Fruit fly (Drosophila melanogaster) whole organism, embryonic: Measurements from ENCODE around the gene Cdc14.

Experiments
- CG10366 ChIP-seq: fragments of 200-800 bp; sonication (Bioruptor generic); IDR thresholded peaks from 2 replicates; pipeline ENCODE4 v1.3.6; 2022; ENCODE audit warnings: missing biosample characterization, missing genetic modification characterization
- CG11085 ChIP-seq: fragments of 200-800 bp; sonication (Bioruptor generic); IDR thresholded peaks from 2 replicates; pipeline ENCODE4 v1.3.6; 2022; ENCODE audit warnings: missing biosample characterization, missing genetic modification characterization
- CG11504 ChIP-seq: fragments of 200-800 bp; sonication (Bioruptor generic); optimal IDR thresholded peaks from 3 replicates; lab custom pipeline; 2019; ENCODE audit warnings: missing biosample characterization, mild to moderate bottlenecking, missing genetic modification characterization, moderate library complexity
- CG12659 ChIP-seq: fragments of 200-800 bp; sonication (Bioruptor generic); optimal IDR thresholded peaks from 3 replicates; lab custom pipeline; 2017; ENCODE audit warnings: mild to moderate bottlenecking, missing biosample characterization, missing genetic modification reagents, missing genetic modification characterization
- CG12744 ChIP-seq: fragments of 200-800 bp; sonication (Bioruptor generic); optimal IDR thresholded peaks from 2 replicates; lab custom pipeline; 2016; ENCODE audit warnings: missing biosample characterization, missing genetic modification characterization
- CG12769 ChIP-seq: fragments of 200-800 bp; sonication (Bioruptor generic); optimal IDR thresholded peaks from 2 replicates; lab custom pipeline; 2019; ENCODE audit warnings: missing biosample characterization, mild to moderate bottlenecking, missing genetic modification characterization, moderate library complexity
- CG13296 ChIP-seq: fragments of 200-800 bp; sonication (Bioruptor generic); optimal IDR thresholded peaks from 3 replicates; lab custom pipeline; 2018; ENCODE audit warnings: missing biosample characterization, mild to moderate bottlenecking, missing genetic modification characterization
- CG14710 ChIP-seq: fragments of 200-800 bp; sonication (Bioruptor generic); optimal IDR thresholded peaks from 3 replicates; lab custom pipeline; 2019; ENCODE audit warnings: missing biosample characterization, mild to moderate bottlenecking, missing genetic modification characterization, moderate library complexity
- CG14860 ChIP-seq: fragments of 200-800 bp; sonication (Bioruptor generic); IDR thresholded peaks from 3 replicates; pipeline ENCODE4 v1.3.6; 2022; ENCODE audit warnings: missing biosample characterization, missing genetic modification characterization; ENCODE audit not compliant: partially characterized antibody
- CG15073 ChIP-seq: fragments of 200-800 bp; sonication (Bioruptor generic); optimal IDR thresholded peaks from 2 replicates; lab custom pipeline; 2016; ENCODE audit warnings: missing biosample characterization, missing genetic modification characterization
- CG15269 ChIP-seq: fragments of 200-800 bp; sonication (Bioruptor generic); optimal IDR thresholded peaks from 2 replicates; lab custom pipeline; 2018; ENCODE audit warnings: missing biosample characterization, mild to moderate bottlenecking, missing genetic modification characterization, moderate library complexity
- CG1603 ChIP-seq: fragments of 200-800 bp; sonication (Bioruptor generic); optimal IDR thresholded peaks from 2 replicates; lab custom pipeline; 2019; ENCODE audit warnings: missing biosample characterization, mild to moderate bottlenecking, missing genetic modification characterization, moderate library complexity
- CG17186 ChIP-seq: fragments of 200-800 bp; sonication (Bioruptor generic); optimal IDR thresholded peaks from 3 replicates; lab custom pipeline; 2017; ENCODE audit warnings: missing biosample characterization, missing genetic modification reagents, missing genetic modification characterization
- CG17829 ChIP-seq: fragments of 200-800 bp; optimal IDR thresholded peaks from 2 replicates; lab custom pipeline; 2019; ENCODE audit warnings: missing biosample characterization, mild to moderate bottlenecking, missing genetic modification characterization, moderate library complexity
- CG1792 ChIP-seq: fragments of 200-800 bp; sonication (Bioruptor generic); optimal IDR thresholded peaks from 2 replicates; lab custom pipeline; 2016; ENCODE audit warnings: missing biosample characterization, missing genetic modification characterization
- CG2129 ChIP-seq: fragments of 200-800 bp; sonication (Bioruptor generic); IDR thresholded peaks from 2 replicates; pipeline ENCODE4 v1.3.6; 2022; ENCODE audit warnings: missing biosample characterization, missing genetic modification characterization; ENCODE audit not compliant: partially characterized antibody
- CG3065 ChIP-seq: fragments of 200-800 bp; sonication (Bioruptor generic); optimal IDR thresholded peaks from 2 replicates; lab custom pipeline; 2016; ENCODE audit warnings: missing biosample characterization, missing genetic modification characterization
- CG32772 ChIP-seq: fragments of 200-800 bp; sonication (Bioruptor generic); IDR thresholded peaks from 2 replicates; pipeline ENCODE4 v1.3.6; 2022; ENCODE audit warnings: missing biosample characterization, missing genetic modification characterization
- CG3281 ChIP-seq: fragments of 200-800 bp; sonication (Bioruptor generic); optimal IDR thresholded peaks from 3 replicates; lab custom pipeline; 2017; ENCODE audit warnings: missing biosample characterization, mild to moderate bottlenecking, missing genetic modification characterization
- CG34376 ChIP-seq: fragments of 200-800 bp; sonication (Bioruptor generic); optimal IDR thresholded peaks from 2 replicates; lab custom pipeline; 2018; ENCODE audit warnings: missing biosample characterization, mild to moderate bottlenecking, missing genetic modification characterization
- CG4282 ChIP-seq: fragments of 200-800 bp; sonication (Bioruptor generic); optimal IDR thresholded peaks from 2 replicates; lab custom pipeline; 2016; ENCODE audit warnings: missing biosample characterization, missing genetic modification characterization
- CG4707 ChIP-seq: fragments of 200-800 bp; sonication (Bioruptor generic); optimal IDR thresholded peaks from 2 replicates; lab custom pipeline; 2018; ENCODE audit warnings: missing biosample characterization, mild to moderate bottlenecking, missing genetic modification characterization, moderate library complexity
- CG4854 ChIP-seq: fragments of 200-800 bp; sonication (Bioruptor generic); optimal IDR thresholded peaks from 2 replicates; lab custom pipeline; 2016; ENCODE audit warnings: missing biosample characterization, missing genetic modification characterization, inconsistent platforms
- CG6683 ChIP-seq: fragments of 200-800 bp; sonication (Bioruptor generic); optimal IDR thresholded peaks from 2 replicates; lab custom pipeline; 2017; ENCODE audit warnings: missing biosample characterization, mild to moderate bottlenecking, missing genetic modification characterization, missing genetic modification reagents
- CG6689 ChIP-seq: fragments of 200-800 bp; sonication (Bioruptor generic); IDR thresholded peaks from 2 replicates; pipeline ENCODE4 v1.3.6; 2022; ENCODE audit warnings: missing biosample characterization, missing genetic modification characterization
- CG9215 ChIP-seq: fragments of 200-800 bp; sonication (Bioruptor generic); IDR thresholded peaks from 2 replicates; pipeline ENCODE4 v1.3.6; 2022; ENCODE audit warnings: missing biosample characterization, missing genetic modification characterization
- CG9609 ChIP-seq: fragments of 200-800 bp; sonication (Bioruptor generic); optimal IDR thresholded peaks from 3 replicates; lab custom pipeline; 2016; ENCODE audit warnings: missing biosample characterization, missing genetic modification characterization
- Drgx ChIP-seq: fragments of 200-800 bp; sonication (Bioruptor generic); IDR thresholded peaks from 2 replicates; pipeline ENCODE4 v1.3.6; 2022; ENCODE audit warnings: missing biosample characterization, missing genetic modification characterization
- HLH4C ChIP-seq: fragments of 200-800 bp; sonication (Bioruptor generic); IDR thresholded peaks from 3 replicates; pipeline ENCODE4 v1.3.6; 2022; ENCODE audit warnings: missing biosample characterization, missing genetic modification characterization; ENCODE audit not compliant: partially characterized antibody
- Hmx ChIP-seq: fragments of 200-800 bp; sonication (Bioruptor generic); optimal IDR thresholded peaks from 2 replicates; lab custom pipeline; 2016; ENCODE audit warnings: missing biosample characterization, missing genetic modification characterization
- Hr3 ChIP-seq: fragments of 200-800 bp; sonication (Bioruptor generic); optimal IDR thresholded peaks from 3 replicates; lab custom pipeline; 2016; ENCODE audit warnings: missing biosample characterization, missing genetic modification characterization
- Hr78 ChIP-seq, 2 experiments: fragments of 200-800 bp in 1 of 2; fragments of >200 bp in 1 of 2; sonication (Bioruptor generic) in 1 of 2; optimal IDR thresholded peaks; 2 replicates each; lab custom pipeline; 2017 to 2019; ENCODE audit warnings: missing biosample characterization in 2 of 2, missing genetic modification characterization in 2 of 2, mild to moderate bottlenecking in 1 of 2, moderate library complexity in 1 of 2
- MESR4 ChIP-seq: fragments of 200-800 bp; sonication (Bioruptor generic); optimal IDR thresholded peaks from 2 replicates; lab custom pipeline; 2018; ENCODE audit warnings: missing biosample characterization, mild to moderate bottlenecking, missing genetic modification characterization, moderate library complexity
- Max ChIP-seq: fragments of 200-800 bp; sonication (Bioruptor generic); optimal IDR thresholded peaks from 2 replicates; lab custom pipeline; 2016; ENCODE audit warnings: missing biosample characterization, mild to moderate bottlenecking, missing genetic modification characterization
- NFAT ChIP-seq: fragments of 200-800 bp; sonication (Bioruptor generic); IDR thresholded peaks from 2 replicates; pipeline ENCODE4 v1.3.6; 2022; ENCODE audit warnings: missing biosample characterization, missing genetic modification characterization
- Sin3A ChIP-seq: fragments of >200 bp; optimal IDR thresholded peaks from 2 replicates; lab custom pipeline; 2018
- abd-A ChIP-seq: fragments of 200-800 bp; sonication (Bioruptor generic); optimal IDR thresholded peaks from 3 replicates; lab custom pipeline; 2019; ENCODE audit warnings: missing biosample characterization, mild to moderate bottlenecking, missing genetic modification characterization, moderate library complexity
- bab2 ChIP-seq: fragments of 200-800 bp; sonication (Bioruptor generic); optimal IDR thresholded peaks from 2 replicates; lab custom pipeline; 2016; ENCODE audit warnings: missing biosample characterization, missing genetic modification characterization
- corto ChIP-seq: fragments of 200-800 bp; sonication (Bioruptor generic); optimal IDR thresholded peaks from 2 replicates; lab custom pipeline; 2016; ENCODE audit warnings: missing biosample characterization, mild to moderate bottlenecking, missing genetic modification characterization, moderate library complexity
- fd96Cb ChIP-seq: fragments of 200-800 bp; sonication (Bioruptor generic); optimal IDR thresholded peaks from 2 replicates; lab custom pipeline; 2018; ENCODE audit warnings: missing biosample characterization, mild to moderate bottlenecking, missing genetic modification characterization, moderate library complexity
- her ChIP-seq: fragments of 200-800 bp; sonication (Bioruptor generic); optimal IDR thresholded peaks from 2 replicates; lab custom pipeline; 2016; ENCODE audit warnings: missing biosample characterization, missing genetic modification characterization
- klu ChIP-seq: fragments of 200-800 bp; sonication (Bioruptor generic); IDR thresholded peaks from 2 replicates; pipeline ENCODE4 v1.3.6; 2022; ENCODE audit warnings: missing biosample characterization, missing genetic modification characterization
- lilli ChIP-seq: fragments of 200-800 bp; sonication (Bioruptor generic); optimal IDR thresholded peaks from 3 replicates; lab custom pipeline; 2016; ENCODE audit warnings: missing biosample characterization, missing genetic modification characterization
- nmo ChIP-seq: fragments of 200-800 bp; sonication (Bioruptor generic); optimal IDR thresholded peaks from 2 replicates; lab custom pipeline; 2018; ENCODE audit warnings: missing biosample characterization, mild to moderate bottlenecking, missing genetic modification characterization, moderate library complexity
- pan ChIP-seq, 4 experiments: fragments of >200 bp in 3 of 4; fragments of 200-800 bp in 1 of 4; sonication (Bioruptor generic) in 1 of 4; optimal IDR thresholded peaks in 3 of 4; IDR thresholded peaks in 1 of 4; 2 replicates each; pipeline versions ENCODE4 v1.3.6 to Lab custom; 2017 to 2022; ENCODE audit warnings: missing biosample characterization in 2 of 4, missing genetic modification characterization in 2 of 4, mixed read lengths in 1 of 4
- psq ChIP-seq: fragments of 200-800 bp; sonication (Bioruptor generic); optimal IDR thresholded peaks from 2 replicates; lab custom pipeline; 2017; ENCODE audit warnings: missing biosample characterization, missing genetic modification characterization
- schlank ChIP-seq: fragments of 200-800 bp; sonication (Bioruptor generic); optimal IDR thresholded peaks from 2 replicates; lab custom pipeline; 2018; ENCODE audit warnings: missing biosample characterization, mild to moderate bottlenecking, missing genetic modification characterization
- shn ChIP-seq: fragments of 200-800 bp; sonication (Bioruptor generic); optimal IDR thresholded peaks from 3 replicates; lab custom pipeline; 2016; ENCODE audit warnings: missing biosample characterization, missing genetic modification characterization
- tin ChIP-seq: fragments of 200-800 bp; sonication (Bioruptor generic); optimal IDR thresholded peaks from 3 replicates; lab custom pipeline; 2016; ENCODE audit warnings: missing biosample characterization, missing genetic modification characterization
- zen2 ChIP-seq: fragments of 200-800 bp; sonication (Bioruptor generic); IDR thresholded peaks from 3 replicates; pipeline ENCODE4 v1.3.6; 2022; ENCODE audit warnings: missing biosample characterization, missing genetic modification characterization; ENCODE audit not compliant: partially characterized antibody

The Cdc14 gene

dm6 chr2L:7756835-7757234 is 53.7 kb downstream of the Cdc14 start (continued):
- TF ChIP-seq CG10366 (0 out of 2 replicates have a peak, but pooled peaks have one; percentile 12), CG12744 (GFP tag; lab: Kevin White, UChicago) (no peak), Max (no peak), CG14860 (no peak), CG34376 (GFP tag; lab: Kevin White, UChicago) (no peak), CG15269 (peak; percentile 30), Hr78 (GFP tag; optimal IDR thresholded peaks at IDR 0.05; lab: Kevin White, UChicago) (no peak), shn (GFP tag; lab: Kevin White, UChicago) (no peak), NFAT (GFP tag; lab: Robert Waterston, UW) (no peak), CG6683 (GFP tag; lab: Kevin White, UChicago) (no peak), bab2 (GFP tag; lab: Kevin White, UChicago) (no peak), corto (no peak), nmo (GFP tag; lab: Kevin White, UChicago) (no peak), CG4282 (GFP tag; lab: Kevin White, UChicago) (no peak), CG1603 (tag; lab: Kevin White, UChicago) (no peak), zen2 (GFP tag; lab: Robert Waterston, UW) (no peak), CG1792 (no peak), Hr3 (GFP tag; lab: Kevin White, UChicago) (no peak), her (no peak), klu (GFP tag; lab: Robert Waterston, UW) (no peak), tin (no peak), CG11504 (tag; lab: Kevin White, UChicago) (peak; percentile 34), CG17829 (no peak), CG12769 (tag; lab: Kevin White, UChicago) (no peak), CG11085 (GFP tag; lab: Robert Waterston, UW) (no peak), CG9215 (no peak), CG9609 (no peak), fd96Cb (tag; lab: Kevin White, UChicago) (no peak), CG6689 (no peak), CG4707 (GFP tag; lab: Kevin White, UChicago) (no peak), CG15073 (GFP tag; lab: Kevin White, UChicago) (no peak), CG32772 (GFP tag; lab: Robert Waterston, UW) (no peak), Sin3A (no peak), MESR4 (GFP tag; lab: Kevin White, UChicago) (no peak), CG3065 (GFP tag; lab: Kevin White, UChicago) (no peak), abd-A (no peak), CG4854 (no peak), schlank (no peak), Hmx (no peak), CG13296 (no peak), psq (GFP tag; lab: Kevin White, UChicago) (no peak), lilli (GFP tag; lab: Kevin White, UChicago) (no peak), CG3281 (GFP tag; lab: Kevin White, UChicago) (no peak), CG17186 (GFP tag; lab: Kevin White, UChicago) (no peak), Drgx (GFP tag; lab: Robert Waterston, UW) (0 out of 2 replicates have a peak, but pooled peaks have one; percentile 23), CG12659 (no peak), CG2129 (GFP tag; lab: Robert Waterston, UW) (no peak), HLH4C (no peak), pan (optimal IDR thresholded peaks at IDR 0.05; lab: Kevin White, UChicago) (no peak), pan (GFP tag; optimal IDR thresholded peaks at IDR 0.05 in 1 of 2, IDR thresholded peaks at IDR 0.05 in 1 of 2) (peak in 1 of 2 experiments; percentile 48), CG14710 (tag; lab: Kevin White, UChicago) (no peak)
